Fruit fly (Drosophila melanogaster) Kc167 (cell line): ENCODE results near the gene ZnT77C.

Source experiments
- Myc ChIP-seq: fragments of >200 bp; optimal IDR thresholded peaks from 2 replicates; lab custom pipeline; 2017; ENCODE audit warnings: missing external identifiers
- Sin3A ChIP-seq: fragments of >200 bp; optimal IDR thresholded peaks from 2 replicates; lab custom pipeline; 2018; ENCODE audit warnings: missing external identifiers
- h ChIP-seq: fragments of >200 bp; optimal IDR thresholded peaks from 3 replicates; lab custom pipeline; 2018; ENCODE audit warnings: missing external identifiers
- insv ChIP-seq: fragments of >200 bp; optimal IDR thresholded peaks from 3 replicates; lab custom pipeline; 2018; ENCODE audit warnings: missing external identifiers
- psq ChIP-seq: fragments of >200 bp; optimal IDR thresholded peaks from 2 replicates; lab custom pipeline; 2017; ENCODE audit warnings: missing external identifiers
- ttk ChIP-seq: sonication (Bioruptor generic); optimal IDR thresholded peaks from 2 replicates; lab custom pipeline; 2017; ENCODE audit warnings: missing external identifiers

ZnT77C gene

dm6 chr3L:20494780-20495591 is at the start of gene ZnT77C:
ZnT77C (minus strand) TSS chr3L:20494921.
- TF ChIP-seq insv, result no peak
- no peak for TF ChIP-seq h (lab: Kevin White, UChicago)
- TF ChIP-seq psq, result no peak
- no peak for TF ChIP-seq ttk (lab: Kevin White, UChicago)

- TF ChIP-seq Myc (lab: Kevin White, UChicago) (no peak), Sin3A (lab: Kevin White, UChicago) (no peak), ttk (lab: Kevin White, UChicago) (no peak), insv (no peak), h (lab: Kevin White, UChicago) (no peak), psq (no peak)
Observed at dm6 chr3L:20540975-20541951, 46.5 kb upstream of the ZnT77C start.

- TF ChIP-seq ttk (lab: Kevin White, UChicago) (no peak), psq (no peak), Myc (lab: Kevin White, UChicago) (no peak), Sin3A (lab: Kevin White, UChicago) (no peak)
Observed at dm6 chr3L:20540182-20540974, 45.7 kb upstream of the ZnT77C start, which contains the start of gene Rcd2. Rcd2 (minus strand) TSS chr3L:20540417.

dm6 chr3L:20539116-20539990 is 44.6 kb upstream of the ZnT77C start:
- TF ChIP-seq ttk (lab: Kevin White, UChicago) (no peak), h (lab: Kevin White, UChicago) (no peak), Sin3A (lab: Kevin White, UChicago) (no peak), insv (no peak), psq (no peak), Myc (lab: Kevin White, UChicago) (no peak)

dm6 chr3L:20538458-20538857 is 43.7 kb upstream of the ZnT77C start:
- TF ChIP-seq Myc (lab: Kevin White, UChicago) (no peak), ttk (lab: Kevin White, UChicago) (no peak), insv (no peak), h (lab: Kevin White, UChicago) (no peak), psq (no peak)

- no peak for TF ChIP-seq Sin3A (lab: Kevin White, UChicago)
- no peak for TF ChIP-seq insv
- TF ChIP-seq h (lab: Kevin White, UChicago), result no peak
- no peak for TF ChIP-seq psq
Observed at dm6 chr3L:20537655-20538300, 43.1 kb upstream of the ZnT77C start.

- TF ChIP-seq psq (no peak), Myc (lab: Kevin White, UChicago) (no peak), h (lab: Kevin White, UChicago) (no peak), insv (no peak), Sin3A (lab: Kevin White, UChicago) (no peak), ttk (lab: Kevin White, UChicago) (no peak)
Observed at dm6 chr3L:20536919-20537318, 42.2 kb upstream of the ZnT77C start.

dm6 chr3L:20533409-20533808 is 38.7 kb upstream of the ZnT77C start, which contains the start of gene CG13250:
CG13250 (plus strand) TSS chr3L:20533709.
- TF ChIP-seq insv, result no peak
- TF ChIP-seq Sin3A (lab: Kevin White, UChicago), result no peak
- no peak for TF ChIP-seq h (lab: Kevin White, UChicago)
- TF ChIP-seq ttk (lab: Kevin White, UChicago), result no peak
- no peak for TF ChIP-seq psq
- TF ChIP-seq Myc (lab: Kevin White, UChicago), result no peak

dm6 chr3L:20531257-20531656 is 36.5 kb upstream of the ZnT77C start:
- no peak for TF ChIP-seq insv
- no peak for TF ChIP-seq Sin3A (lab: Kevin White, UChicago)
- TF ChIP-seq Myc (lab: Kevin White, UChicago), result no peak
- TF ChIP-seq psq, result no peak
- no peak for TF ChIP-seq h (lab: Kevin White, UChicago)
- no peak for TF ChIP-seq ttk (lab: Kevin White, UChicago)
